Worm (Caenorhabditis elegans): ENCODE measurements around the gene F56D6.20.

The F56D6.20 gene

DNA sequence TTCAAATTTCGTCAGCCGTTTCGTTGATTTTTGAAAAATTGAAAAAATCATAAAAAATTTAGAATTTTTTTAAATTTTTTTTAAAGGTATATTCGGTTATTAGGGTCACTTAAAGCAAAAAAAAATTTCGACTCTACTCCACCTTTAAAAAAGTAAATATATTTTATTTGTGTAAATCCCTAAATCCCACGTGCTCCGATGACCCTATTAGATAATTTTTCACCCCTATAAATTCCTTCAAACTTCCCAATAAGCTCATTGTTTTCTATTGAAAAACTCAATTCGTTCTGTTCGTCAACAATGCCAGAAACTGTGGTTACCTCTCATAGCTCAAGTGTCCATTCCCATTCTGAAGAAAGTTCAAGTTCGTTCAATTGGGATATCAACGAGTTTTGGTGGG lies at the start of gene F56D6.20:
Gene F56D6.20, plus strand, starts transcription at position 301 of the 400 bp plus-strand sequence.
- TF ChIP-seq egl-27 (tag; optimal IDR thresholded peaks at IDR 0.05) = no peak
- no peak for TF ChIP-seq skn-1 (tag; optimal IDR thresholded peaks at IDR 0.05)
- TF ChIP-seq aly-2 (tag; optimal IDR thresholded peaks at IDR 0.05) = no peak
- TF ChIP-seq nhr-23 (tag; optimal IDR thresholded peaks at IDR 0.05) = no peak
- TF ChIP-seq nhr-25 (tag; optimal IDR thresholded peaks at IDR 0.05) = no peak
- no peak for TF ChIP-seq nhr-10 (tag; optimal IDR thresholded peaks at IDR 0.05)
- TF ChIP-seq sma-9 (GFP tag; optimal IDR thresholded peaks at IDR 0.05) = no peak
- no peak for TF ChIP-seq sma-9 (tag; optimal IDR thresholded peaks at IDR 0.05)
- no peak for TF ChIP-seq nhr-11 (tag; optimal IDR thresholded peaks at IDR 0.05)
- no peak for TF ChIP-seq snpc-4 (tag; optimal IDR thresholded peaks at IDR 0.05)
- TF ChIP-seq Y55F3AM.14 (GFP tag; optimal IDR thresholded peaks at IDR 0.05) = no peak
- TF ChIP-seq ztf-4 (tag; optimal IDR thresholded peaks at IDR 0.05) = no peak
- TF ChIP-seq nhr-129 (tag; optimal IDR thresholded peaks at IDR 0.05) = no peak
- TF ChIP-seq ZK546.5 (tag; optimal IDR thresholded peaks at IDR 0.05) = no peak
- TF ChIP-seq nhr-21 (tag; optimal IDR thresholded peaks at IDR 0.05) = no peak
- no peak for TF ChIP-seq lin-39 (tag; optimal IDR thresholded peaks at IDR 0.05)
- TF ChIP-seq nhr-77 (tag; optimal IDR thresholded peaks at IDR 0.05) = no peak
- no peak for TF ChIP-seq nhr-12 (tag; optimal IDR thresholded peaks at IDR 0.05)
- TF ChIP-seq dmd-4 (tag; optimal IDR thresholded peaks at IDR 0.05) = no peak
- TF ChIP-seq lin-13 (GFP tag; optimal IDR thresholded peaks at IDR 0.05) = no peak
- no peak for TF ChIP-seq ceh-82 (tag; optimal IDR thresholded peaks at IDR 0.05)

DNA sequence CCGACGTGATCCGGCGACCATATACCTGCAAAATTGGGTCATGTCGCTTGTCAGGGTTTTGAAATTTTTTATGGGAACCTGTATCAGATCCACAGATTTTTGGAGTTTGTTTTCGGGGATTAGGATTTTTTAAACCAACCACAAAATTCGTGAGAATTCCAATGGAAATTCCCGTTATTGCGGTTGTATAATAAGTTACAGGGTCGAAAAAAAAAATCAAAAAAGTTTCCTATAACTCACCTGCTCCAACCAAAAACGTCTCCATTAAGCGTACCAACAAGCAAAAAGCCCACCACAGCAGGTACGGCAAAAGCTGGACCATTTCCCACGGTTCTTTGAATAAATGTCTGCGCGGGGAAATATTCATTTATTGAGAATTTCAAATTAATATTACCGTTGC lies 49.8 kb upstream of the F56D6.20 start:
- no peak for TF ChIP-seq nhr-129 (tag; optimal IDR thresholded peaks at IDR 0.05)
- TF ChIP-seq ceh-16 (tag; optimal IDR thresholded peaks at IDR 0.05) = no peak
- no peak for TF ChIP-seq nhr-11 (tag; optimal IDR thresholded peaks at IDR 0.05)
- TF ChIP-seq zag-1 (tag; optimal IDR thresholded peaks at IDR 0.05) = no peak
- no peak for TF ChIP-seq gmeb-1 (tag; optimal IDR thresholded peaks at IDR 0.05)
- TF ChIP-seq sma-3 (GFP tag; optimal IDR thresholded peaks at IDR 0.05) = no peak

DNA sequence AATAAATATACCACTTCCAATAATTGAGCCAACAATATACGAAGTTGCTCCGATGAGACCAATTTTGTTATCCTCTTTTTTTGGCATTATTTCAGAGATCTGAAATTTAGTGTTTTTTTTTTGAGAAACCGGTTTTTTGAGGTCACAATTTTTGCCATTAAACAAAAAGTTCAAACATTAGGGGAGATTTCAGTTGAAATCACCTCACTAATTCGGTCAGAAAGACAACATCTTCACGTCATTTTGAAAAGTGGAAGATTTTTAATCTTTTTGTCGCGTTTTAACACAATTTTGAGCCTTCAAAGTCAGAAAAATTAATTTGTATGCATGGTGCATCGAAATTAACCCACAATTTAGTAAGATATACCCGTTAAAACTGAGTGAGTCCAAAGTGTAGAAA lies 47.8 kb upstream of the F56D6.20 start, which contains the start of gene aat-8:
Gene aat-8, minus strand, starts transcription at position 101 of the 400 bp plus-strand sequence.
- TF ChIP-seq nhr-11 (tag; optimal IDR thresholded peaks at IDR 0.05) (no peak), nhr-129 (tag; optimal IDR thresholded peaks at IDR 0.05) (no peak), nhr-25 (tag; optimal IDR thresholded peaks at IDR 0.05) (no peak), nhr-6 (tag; optimal IDR thresholded peaks at IDR 0.05) (no peak), lsy-2 (tag; optimal IDR thresholded peaks at IDR 0.05) (no peak), mab-5 (tag; optimal IDR thresholded peaks at IDR 0.05) (no peak), C34F6.9 (tag; optimal IDR thresholded peaks at IDR 0.05) (no peak), unc-55 (GFP tag; optimal IDR thresholded peaks at IDR 0.05) (no peak), fos-1 (tag; optimal IDR thresholded peaks at IDR 0.05) (no peak), lin-39 (tag; optimal IDR thresholded peaks at IDR 0.05) (no peak), nhr-21 (tag; optimal IDR thresholded peaks at IDR 0.05) (no peak), aly-2 (tag; optimal IDR thresholded peaks at IDR 0.05) (no peak), F13H6.1 (tag; optimal IDR thresholded peaks at IDR 0.05) (no peak), nhr-237 (tag; optimal IDR thresholded peaks at IDR 0.05) (no peak), ceh-16 (tag; optimal IDR thresholded peaks at IDR 0.05) (no peak), sem-4 (tag; optimal IDR thresholded peaks at IDR 0.05) (no peak), zag-1 (tag; optimal IDR thresholded peaks at IDR 0.05) (no peak), elt-1 (tag; optimal IDR thresholded peaks at IDR 0.05) (no peak)

DNA sequence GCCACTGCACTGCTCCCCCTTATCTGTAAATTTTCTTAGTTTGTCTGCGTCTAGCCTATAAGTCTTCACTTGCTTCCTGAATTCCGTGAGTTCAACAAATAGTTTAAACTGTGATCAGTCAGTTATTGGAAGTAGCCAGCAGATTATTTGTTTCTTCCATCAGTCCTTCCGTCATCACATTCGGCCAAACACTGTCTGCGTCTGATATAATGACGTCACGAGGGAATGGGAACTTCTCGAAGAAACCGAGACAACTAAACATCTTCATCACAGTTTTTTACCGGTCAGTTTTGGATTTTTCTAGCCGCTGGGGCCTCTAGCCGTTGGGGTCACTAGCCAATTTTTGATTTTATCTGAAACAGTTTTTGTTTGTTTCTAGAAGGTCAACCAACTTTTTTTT lies 46.7 kb upstream of the F56D6.20 start:
- TF ChIP-seq fos-1 (tag; optimal IDR thresholded peaks at IDR 0.05) (peak; percentile 3), nhr-11 (tag; optimal IDR thresholded peaks at IDR 0.05) (no peak), nhr-25 (tag; optimal IDR thresholded peaks at IDR 0.05) (peak; percentile 38), unc-62 (GFP tag; optimal IDR thresholded peaks at IDR 0.05) (no peak), nhr-129 (tag; optimal IDR thresholded peaks at IDR 0.05) (peak; percentile 24)

DNA sequence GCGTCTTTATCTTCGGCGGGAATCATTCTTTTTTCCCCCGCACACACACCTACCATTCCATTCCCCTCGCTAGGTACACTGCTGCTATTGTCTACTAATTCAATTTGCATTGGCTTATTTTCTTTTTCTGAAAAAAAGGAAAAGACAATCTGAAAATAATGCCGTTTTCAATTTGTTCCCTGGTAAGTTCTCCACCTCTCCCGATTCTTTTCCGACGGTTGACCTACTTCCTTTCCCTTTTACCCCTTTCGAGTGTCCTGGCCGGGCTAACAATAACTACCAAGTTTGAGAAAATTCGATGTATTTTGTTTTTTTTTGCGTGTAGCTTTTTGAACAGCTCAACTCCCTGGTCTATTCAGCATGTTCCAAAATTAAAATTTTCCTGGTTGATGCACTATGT lies 45.4 kb upstream of the F56D6.20 start, which contains the start of gene F37C4.4:
Gene F37C4.4, plus strand, starts transcription at position 58 of the 400 bp plus-strand sequence.
- TF ChIP-seq ztf-1 (GFP tag; conservative IDR thresholded peaks at IDR 0.05) (no peak), mdl-1 (tag; optimal IDR thresholded peaks at IDR 0.05) (no peak), nhr-237 (tag; optimal IDR thresholded peaks at IDR 0.05) (no peak), ZK546.5 (tag; optimal IDR thresholded peaks at IDR 0.05) (no peak), R02D3.7 (tag; optimal IDR thresholded peaks at IDR 0.05) (no peak), lsy-2 (tag; optimal IDR thresholded peaks at IDR 0.05) (no peak), ztf-11 (tag; optimal IDR thresholded peaks at IDR 0.05) (no peak), elt-1 (tag; optimal IDR thresholded peaks at IDR 0.05) (no peak), gmeb-1 (tag; optimal IDR thresholded peaks at IDR 0.05) (no peak), nhr-12 (tag; optimal IDR thresholded peaks at IDR 0.05) (no peak), sem-4 (tag; optimal IDR thresholded peaks at IDR 0.05) (no peak), mab-5 (tag; optimal IDR thresholded peaks at IDR 0.05) (no peak), ztf-4 (tag; optimal IDR thresholded peaks at IDR 0.05) (no peak)

Data from whole organism, L2 larva.